Worm (Caenorhabditis elegans) whole organism, L1 larva: ENCODE data around the gene praf-3.
A peak's percentile ranks its signal among the peaks of the same experiment; 100 is the strongest.

Source experiments
- C04F5.9 ChIP-seq: sonication (generic microtip); optimal IDR thresholded peaks from 2 replicates; lab custom pipeline; 2016; ENCODE audit warnings: missing genetic modification characterization, missing compliant biosample characterization
- C34B4.2 ChIP-seq: sonication (generic microtip); optimal IDR thresholded peaks from 2 replicates; lab custom pipeline; 2017; ENCODE audit warnings: mild to moderate bottlenecking, missing genetic modification characterization, missing compliant biosample characterization
- F16B12.6 ChIP-seq: fragments of 150-350 bp; optimal IDR thresholded peaks from 2 replicates; lab custom pipeline; 2014; ENCODE audit warnings: missing biosample characterization, missing genetic modification characterization
- Y116A8C.19 ChIP-seq: sonication (generic microtip); optimal IDR thresholded peaks from 2 replicates; lab custom pipeline; 2016; ENCODE audit warnings: missing compliant biosample characterization, missing genetic modification characterization, borderline replicate concordance
- aha-1 ChIP-seq: fragments of 150-350 bp; optimal IDR thresholded peaks from 2 replicates; lab custom pipeline; 2014; ENCODE audit warnings: missing biosample characterization, missing genetic modification characterization
- alr-1 ChIP-seq: fragments of 200-800 bp; sonication (Bioruptor generic); optimal IDR thresholded peaks from 2 replicates; lab custom pipeline; 2018; ENCODE audit warnings: borderline replicate concordance, mild to moderate bottlenecking, missing genetic modification characterization, missing compliant biosample characterization
- blmp-1 ChIP-seq: fragments of 150-350 bp; optimal IDR thresholded peaks from 2 replicates; lab custom pipeline; 2014; ENCODE audit warnings: missing biosample characterization, missing genetic modification characterization
- ceh-63 ChIP-seq: fragments of 200-800 bp; sonication (Bioruptor generic); optimal IDR thresholded peaks from 2 replicates; lab custom pipeline; 2018; ENCODE audit warnings: mild to moderate bottlenecking, missing genetic modification characterization, missing compliant biosample characterization
- ceh-8 ChIP-seq: fragments of 200-800 bp; sonication (Bioruptor generic); optimal IDR thresholded peaks from 2 replicates; lab custom pipeline; 2018; ENCODE audit warnings: mild to moderate bottlenecking, missing genetic modification characterization, moderate library complexity, missing compliant biosample characterization
- ceh-88 ChIP-seq: fragments of 200-800 bp; sonication (Bioruptor generic); IDR thresholded peaks from 2 replicates; pipeline ENCODE4 v1.3.6; 2022; ENCODE audit warnings: missing genetic modification characterization, missing compliant biosample characterization
- ces-1 ChIP-seq: fragments of 150-350 bp; optimal IDR thresholded peaks from 2 replicates; lab custom pipeline; 2014; ENCODE audit warnings: missing biosample characterization, missing genetic modification reagents, missing genetic modification characterization
- dpl-1 ChIP-seq, 3 experiments: fragments of 150-350 bp in 2 of 3; sonication (generic microtip) in 1 of 3; optimal IDR thresholded peaks; 2 replicates each; lab custom pipeline; 2014 to 2017; ENCODE audit warnings: missing biosample characterization in 3 of 3, missing genetic modification characterization in 3 of 3, missing genetic modification reagents in 3 of 3
- efl-1 ChIP-seq, 4 experiments: fragments of 150-350 bp; optimal IDR thresholded peaks in 3 of 4; peaks in 1 of 4; 1 replicate in 1 of 4; 2 replicates in 3 of 4; lab custom pipeline; 2014; ENCODE audit warnings: missing biosample characterization in 2 of 4, missing genetic modification characterization in 2 of 4, missing genetic modification reagents in 2 of 4
- efl-3 ChIP-seq: fragments of 200-800 bp; sonication (Bioruptor generic); optimal IDR thresholded peaks from 2 replicates; lab custom pipeline; 2018; ENCODE audit warnings: mild to moderate bottlenecking, missing genetic modification characterization, missing compliant biosample characterization
- egl-13 ChIP-seq: sonication (generic microtip); optimal IDR thresholded peaks from 2 replicates; lab custom pipeline; 2016; ENCODE audit warnings: missing genotype, missing genetic modification reagents, missing genetic modification characterization, missing compliant biosample characterization
- egl-27 ChIP-seq, 2 experiments: fragments of 150-350 bp in 1 of 2; sonication (generic microtip); optimal IDR thresholded peaks; 3 replicates each; lab custom pipeline; 2017 to 2018; ENCODE audit warnings: missing biosample characterization in 2 of 2, missing genetic modification characterization in 2 of 2, missing genetic modification reagents in 2 of 2
- fkh-8 ChIP-seq: sonication (generic microtip); optimal IDR thresholded peaks from 2 replicates; lab custom pipeline; 2016; ENCODE audit warnings: mild to moderate bottlenecking, missing genetic modification characterization, missing compliant biosample characterization
- grh-1 ChIP-seq: fragments of 200-800 bp; sonication (Bioruptor generic); IDR thresholded peaks from 2 replicates; pipeline ENCODE4 v1.3.6; 2022; ENCODE audit warnings: missing genetic modification reagents, missing genetic modification characterization, missing compliant biosample characterization
- hlh-4 ChIP-seq: sonication (generic microtip); optimal IDR thresholded peaks from 2 replicates; lab custom pipeline; 2016; ENCODE audit warnings: mild to moderate bottlenecking, missing genetic modification characterization, missing compliant biosample characterization
- isw-1 ChIP-seq: fragments of 200-800 bp; sonication (Bioruptor generic); IDR thresholded peaks from 2 replicates; pipeline ENCODE4 v1.3.6; 2022; ENCODE audit warnings: missing genetic modification characterization, missing compliant biosample characterization
- lin-13 ChIP-seq: fragments of 150-350 bp; optimal IDR thresholded peaks from 2 replicates; lab custom pipeline; 2014; ENCODE audit warnings: missing biosample characterization, missing genetic modification reagents, missing genetic modification characterization
- lin-14 ChIP-seq: fragments of 200-800 bp; sonication (Bioruptor generic); optimal IDR thresholded peaks from 2 replicates; lab custom pipeline; 2018; ENCODE audit warnings: mild to moderate bottlenecking, missing genetic modification characterization, moderate library complexity, missing compliant biosample characterization
- lin-15B ChIP-seq: fragments of 150-350 bp; sonication (generic microtip); optimal IDR thresholded peaks from 3 replicates; lab custom pipeline; 2014; ENCODE audit warnings: missing biosample characterization, missing genetic modification characterization
- lin-35 ChIP-seq, 2 experiments: fragments of 150-350 bp; optimal IDR thresholded peaks; 2 replicates each; lab custom pipeline; 2014; ENCODE audit warnings: missing biosample characterization in 2 of 2, missing genetic modification characterization in 2 of 2, missing genetic modification reagents in 2 of 2
- lin-39 ChIP-seq: fragments of 150-350 bp; optimal IDR thresholded peaks from 2 replicates; lab custom pipeline; 2014; ENCODE audit warnings: missing biosample characterization, missing genetic modification reagents, missing genetic modification characterization
- lir-3 ChIP-seq: sonication (generic microtip); optimal IDR thresholded peaks from 2 replicates; lab custom pipeline; 2016; ENCODE audit warnings: mild to moderate bottlenecking, missing genetic modification characterization, moderate library complexity, missing compliant biosample characterization; ENCODE audit not compliant: poor library complexity
- mdl-1 ChIP-seq, 2 experiments: fragments of 150-350 bp; optimal IDR thresholded peaks; 2 replicates each; lab custom pipeline; 2014 to 2017; ENCODE audit warnings: missing biosample characterization in 2 of 2, missing genetic modification characterization in 2 of 2, inconsistent platforms in 1 of 2
- mef-2 ChIP-seq: fragments of 150-350 bp; optimal IDR thresholded peaks from 2 replicates; lab custom pipeline; 2014; ENCODE audit warnings: missing biosample characterization, missing genetic modification characterization
- nhr-11 ChIP-seq: fragments of 150-350 bp; optimal IDR thresholded peaks from 2 replicates; lab custom pipeline; 2014; ENCODE audit warnings: missing biosample characterization, missing genetic modification characterization
- nhr-19 ChIP-seq: fragments of 200-800 bp; sonication (Bioruptor generic); conservative IDR thresholded peaks from 2 replicates; pipeline ENCODE4 v1.3.6; 2022; ENCODE audit warnings: missing genetic modification characterization, missing compliant biosample characterization
- nhr-20 ChIP-seq: sonication (generic microtip); optimal IDR thresholded peaks from 2 replicates; lab custom pipeline; 2016; ENCODE audit warnings: mild to moderate bottlenecking, missing genetic modification characterization, missing compliant biosample characterization
- nhr-28 ChIP-seq: fragments of 150-350 bp; optimal IDR thresholded peaks from 2 replicates; lab custom pipeline; 2014; ENCODE audit warnings: missing biosample characterization, missing genetic modification characterization
- nhr-85 ChIP-seq: sonication (generic microtip); peaks from one replicate; lab custom pipeline; 2016; ENCODE audit warnings: missing genetic modification characterization, inconsistent platforms, missing compliant biosample characterization
- nhr-90 ChIP-seq: sonication (generic microtip); optimal IDR thresholded peaks from 2 replicates; lab custom pipeline; 2016; ENCODE audit warnings: mild to moderate bottlenecking, missing genetic modification characterization, missing compliant biosample characterization; ENCODE audit not compliant: poor library complexity
- pag-3 ChIP-seq: sonication (generic microtip); optimal IDR thresholded peaks from 2 replicates; lab custom pipeline; 2017; ENCODE audit warnings: missing genetic modification characterization, mild to moderate bottlenecking, missing compliant biosample characterization, antibody characterized with exemption, borderline replicate concordance; ENCODE audit not compliant: insufficient read depth
- pax-3 ChIP-seq: fragments of 200-800 bp; sonication (Bioruptor generic); optimal IDR thresholded peaks from 2 replicates; lab custom pipeline; 2018; ENCODE audit warnings: mild to moderate bottlenecking, missing genetic modification characterization, moderate library complexity, missing compliant biosample characterization
- pqm-1 ChIP-seq: sonication (generic microtip); optimal IDR thresholded peaks from 3 replicates; lab custom pipeline; 2017; ENCODE audit warnings: missing biosample characterization, missing genetic modification characterization
- snpc-4 ChIP-seq: fragments of 150-350 bp; optimal IDR thresholded peaks from 2 replicates; lab custom pipeline; 2014; ENCODE audit warnings: missing biosample characterization, missing genetic modification characterization
- snu-23 ChIP-seq: sonication (generic microtip); optimal IDR thresholded peaks from 2 replicates; lab custom pipeline; 2016; ENCODE audit warnings: missing genetic modification characterization, missing compliant biosample characterization
- sox-4 ChIP-seq: sonication (generic microtip); optimal IDR thresholded peaks from 2 replicates; lab custom pipeline; 2016; ENCODE audit warnings: missing genetic modification characterization, missing compliant biosample characterization
- swsn-7 ChIP-seq: sonication (generic microtip); optimal IDR thresholded peaks from 2 replicates; lab custom pipeline; 2016; ENCODE audit warnings: missing genetic modification characterization, missing compliant biosample characterization
- unc-130 ChIP-seq: fragments of 150-350 bp; optimal IDR thresholded peaks from 2 replicates; lab custom pipeline; 2017; ENCODE audit warnings: missing biosample characterization, missing genetic modification characterization, inconsistent platforms
- unc-62 ChIP-seq: fragments of 150-350 bp; optimal IDR thresholded peaks from 2 replicates; lab custom pipeline; 2014; ENCODE audit warnings: missing biosample characterization, missing genetic modification reagents, missing genetic modification characterization
- unc-86 ChIP-seq: sonication (generic microtip); optimal IDR thresholded peaks from 2 replicates; lab custom pipeline; 2016; ENCODE audit warnings: missing genetic modification characterization, missing compliant biosample characterization
- unc-98 ChIP-seq: fragments of 200-800 bp; sonication (Bioruptor generic); IDR thresholded peaks from 2 replicates; pipeline ENCODE4 v1.3.6; 2022; ENCODE audit warnings: missing genetic modification characterization, missing compliant biosample characterization
- vab-15 ChIP-seq: sonication (generic microtip); optimal IDR thresholded peaks from 2 replicates; lab custom pipeline; 2017; ENCODE audit warnings: missing genotype, mild to moderate bottlenecking, missing genetic modification characterization, missing compliant biosample characterization
- zag-1 ChIP-seq: fragments of 150-350 bp; optimal IDR thresholded peaks from 2 replicates; lab custom pipeline; 2014; ENCODE audit warnings: missing biosample characterization, missing genetic modification characterization
- zip-4 ChIP-seq: fragments of 200-800 bp; sonication (Bioruptor generic); optimal IDR thresholded peaks from 2 replicates; lab custom pipeline; 2018; ENCODE audit warnings: mild to moderate bottlenecking, missing genetic modification characterization, moderate library complexity, missing compliant biosample characterization
- ztf-11 ChIP-seq, 2 experiments: sonication (generic microtip); optimal IDR thresholded peaks; 2 replicates each; lab custom pipeline; 2016 to 2017; ENCODE audit warnings: missing genetic modification characterization in 2 of 2, missing biosample characterization in 1 of 2, missing compliant biosample characterization in 1 of 2

The praf-3 gene

ce11 chrIV:8333988-8334863 is 45.6 kb upstream of the praf-3 start, which contains the start of gene his-32:
Gene his-32, plus strand, starts transcription at chrIV:8334305.
- TF ChIP-seq pax-3 (tag; lab: Kevin White, UChicago) (no peak), unc-62 (GFP tag; lab: Kevin White, UChicago) (no peak), pqm-1 (no peak), alr-1 (no peak), nhr-11 (tag; lab: Kevin White, UChicago) (no peak), egl-13 (no peak), snu-23 (GFP tag; lab: Kevin White, UChicago) (peak; percentile 68), ceh-88 (GFP tag; lab: Robert Waterston, UW) (no peak), C04F5.9 (no peak), nhr-85 (tag; lab: Kevin White, UChicago) (peak; percentile 81), mef-2 (no peak), swsn-7 (tag; lab: Kevin White, UChicago) (peak; percentile 79), aha-1 (tag; lab: Kevin White, UChicago) (no peak), F16B12.6 (tag; lab: Kevin White, UChicago) (no peak), Y116A8C.19 (tag; lab: Kevin White, UChicago) (no peak), lin-35 (GFP tag; optimal IDR thresholded peaks at IDR 0.05; lab: Kevin White, UChicago) (peak in 1 of 2 experiments; percentile 18), efl-3 (GFP tag; lab: Kevin White, UChicago) (peak; percentile 82), nhr-20 (tag; lab: Kevin White, UChicago) (peak; percentile 59), unc-98 (no peak), nhr-19 (GFP tag; lab: Robert Waterston, UW) (peak; percentile 16; the same call in 1 of the 2 replicates), grh-1 (GFP tag; lab: Robert Waterston, UW) (peak; percentile 21; the same call in 1 of the 2 replicates), nhr-28 (no peak), sox-4 (no peak), lir-3 (tag; lab: Kevin White, UChicago) (peak; percentile 56), vab-15 (tag; lab: Kevin White, UChicago) (no peak), isw-1 (no peak), dpl-1 (GFP tag; optimal IDR thresholded peaks at IDR 0.05; lab: Kevin White, UChicago) (peak in 2 of 3 experiments; percentile 1 to 34), blmp-1 (tag; lab: Kevin White, UChicago) (peak; percentile 65), zag-1 (tag; lab: Kevin White, UChicago) (no peak), C34B4.2 (tag; lab: Kevin White, UChicago) (no peak), ceh-63 (no peak), ceh-8 (no peak), efl-1 (optimal IDR thresholded peaks at IDR 0.05; lab: Kevin White, UChicago) (peak; percentile 18 to 43), efl-1 (GFP tag; optimal IDR thresholded peaks at IDR 0.05 in 1 of 2; lab: Kevin White, UChicago) (peak in 1 of 2 experiments; percentile 89), lin-13 (GFP tag; lab: Kevin White, UChicago) (peak; percentile 55), hlh-4 (no peak), egl-27 (tag; optimal IDR thresholded peaks at IDR 0.05; lab: Kevin White, UChicago) (no peak), unc-86 (tag; lab: Kevin White, UChicago) (peak; percentile 75), unc-130 (tag; lab: Kevin White, UChicago) (no peak), lin-39 (peak; percentile 74), mdl-1 (tag; optimal IDR thresholded peaks at IDR 0.05; lab: Kevin White, UChicago) (no peak), pag-3 (no peak), zip-4 (no peak), lin-14 (GFP tag; lab: Kevin White, UChicago) (peak; percentile 75), lin-15B (tag; lab: Kevin White, UChicago) (no peak), snpc-4 (tag; lab: Kevin White, UChicago) (no peak), ztf-11 (tag; optimal IDR thresholded peaks at IDR 0.05; lab: Kevin White, UChicago) (peak; percentile 60 to 97), nhr-90 (tag; lab: Kevin White, UChicago) (peak; percentile 59), ces-1 (GFP tag; lab: Kevin White, UChicago) (no peak), fkh-8 (tag; lab: Kevin White, UChicago) (no peak)
